Worm (Caenorhabditis elegans) whole organism, mixed stage, embryonic: ENCODE measurements around the gene T19H12.15.

Experiments used
- M03D4.4 ChIP-seq: sonication (generic microtip); optimal IDR thresholded peaks from 2 replicates; lab custom pipeline; 2017; ENCODE audit warnings: mild to moderate bottlenecking, missing genetic modification characterization, missing compliant biosample characterization
- blmp-1 ChIP-seq: fragments of 150-350 bp; optimal IDR thresholded peaks from 2 replicates; lab custom pipeline; 2014; ENCODE audit warnings: missing biosample characterization, missing genetic modification characterization
- ceh-43 ChIP-seq: fragments of 200-800 bp; sonication (Bioruptor generic); optimal IDR thresholded peaks from 2 replicates; lab custom pipeline; 2018; ENCODE audit warnings: mild to moderate bottlenecking, missing genetic modification characterization, moderate library complexity, missing compliant biosample characterization
- ceh-83 ChIP-seq: fragments of 200-800 bp; sonication (Bioruptor generic); optimal IDR thresholded peaks from 2 replicates; lab custom pipeline; 2018; ENCODE audit warnings: mild to moderate bottlenecking, missing genetic modification characterization, missing compliant biosample characterization
- ces-1 ChIP-seq: fragments of 150-350 bp; optimal IDR thresholded peaks from 2 replicates; lab custom pipeline; 2014; ENCODE audit warnings: missing biosample characterization, missing genetic modification reagents, missing genetic modification characterization
- cnd-1 ChIP-seq: fragments of 200-800 bp; sonication (Bioruptor generic); optimal IDR thresholded peaks from 2 replicates; lab custom pipeline; 2018; ENCODE audit warnings: mild to moderate bottlenecking, missing genetic modification characterization, missing compliant biosample characterization
- drap-1 ChIP-seq: fragments of 200-800 bp; sonication (Bioruptor generic); optimal IDR thresholded peaks from 3 replicates; lab custom pipeline; 2018; ENCODE audit warnings: mild to moderate bottlenecking, missing genetic modification characterization, missing compliant biosample characterization
- elt-1 ChIP-seq: sonication (generic microtip); optimal IDR thresholded peaks from 2 replicates; lab custom pipeline; 2017; ENCODE audit warnings: missing genetic modification characterization, mild to moderate bottlenecking, missing compliant biosample characterization, antibody characterized with exemption, moderate library complexity, borderline replicate concordance; ENCODE audit not compliant: insufficient read depth
- flh-1 ChIP-seq: fragments of 200-800 bp; sonication (Bioruptor generic); optimal IDR thresholded peaks from 2 replicates; lab custom pipeline; 2018; ENCODE audit warnings: mild to moderate bottlenecking, missing genetic modification characterization, moderate library complexity, missing compliant biosample characterization
- ham-2 ChIP-seq: fragments of 200-800 bp; sonication (Bioruptor generic); optimal IDR thresholded peaks from 2 replicates; lab custom pipeline; 2018; ENCODE audit warnings: mild to moderate bottlenecking, missing genetic modification characterization, missing compliant biosample characterization
- hlh-1 ChIP-seq: fragments of 150-350 bp; optimal IDR thresholded peaks from 2 replicates; lab custom pipeline; 2014; ENCODE audit warnings: missing biosample characterization, missing genetic modification reagents, missing genetic modification characterization
- lin-13 ChIP-seq: fragments of 150-350 bp; optimal IDR thresholded peaks from 2 replicates; lab custom pipeline; 2014; ENCODE audit warnings: missing biosample characterization, missing genetic modification characterization
- lin-32 ChIP-seq: fragments of 200-800 bp; sonication (Bioruptor generic); optimal IDR thresholded peaks from 2 replicates; lab custom pipeline; 2018; ENCODE audit warnings: mild to moderate bottlenecking, missing genetic modification characterization, missing compliant biosample characterization
- lsy-2 ChIP-seq: fragments of 150-350 bp; optimal IDR thresholded peaks from 2 replicates; lab custom pipeline; 2014; ENCODE audit warnings: missing biosample characterization, missing genetic modification characterization
- mab-5 ChIP-seq: fragments of 150-350 bp; optimal IDR thresholded peaks from 2 replicates; lab custom pipeline; 2014; ENCODE audit warnings: missing biosample characterization, missing genetic modification characterization
- mep-1 ChIP-seq: fragments of 150-350 bp; optimal IDR thresholded peaks from 2 replicates; lab custom pipeline; 2017; ENCODE audit warnings: missing biosample characterization, missing genetic modification reagents, missing genetic modification characterization, inconsistent platforms
- mls-2 ChIP-seq: sonication (generic microtip); optimal IDR thresholded peaks from 2 replicates; lab custom pipeline; 2016; ENCODE audit warnings: mild to moderate bottlenecking, missing genetic modification characterization, moderate library complexity, missing compliant biosample characterization
- nhr-2 ChIP-seq: fragments of 150-350 bp; optimal IDR thresholded peaks from 2 replicates; lab custom pipeline; 2014; ENCODE audit warnings: missing biosample characterization, missing genetic modification characterization
- nhr-237 ChIP-seq: fragments of 150-350 bp; optimal IDR thresholded peaks from 2 replicates; lab custom pipeline; 2014; ENCODE audit warnings: missing biosample characterization, missing genetic modification characterization
- nhr-28 ChIP-seq: fragments of 150-350 bp; optimal IDR thresholded peaks from 2 replicates; lab custom pipeline; 2014; ENCODE audit warnings: missing biosample characterization, missing genetic modification characterization
- nhr-76 ChIP-seq: sonication (generic microtip); optimal IDR thresholded peaks from 2 replicates; lab custom pipeline; 2017; ENCODE audit warnings: missing biosample characterization, missing genetic modification characterization
- pha-4 ChIP-seq: fragments of 150-350 bp; optimal IDR thresholded peaks from 2 replicates; lab custom pipeline; 2018; ENCODE audit warnings: missing biosample characterization, missing genetic modification reagents, missing genetic modification characterization
- snpc-4 ChIP-seq: fragments of 150-350 bp; optimal IDR thresholded peaks from 2 replicates; lab custom pipeline; 2014; ENCODE audit warnings: missing biosample characterization, missing genetic modification characterization
- tbx-8 ChIP-seq: fragments of 200-800 bp; sonication (Bioruptor generic); optimal IDR thresholded peaks from 2 replicates; lab custom pipeline; 2018; ENCODE audit warnings: mild to moderate bottlenecking, missing genetic modification characterization, moderate library complexity, missing compliant biosample characterization
- unc-120 ChIP-seq: sonication (generic microtip); optimal IDR thresholded peaks from 2 replicates; lab custom pipeline; 2017; ENCODE audit warnings: missing genetic modification characterization, missing compliant biosample characterization; ENCODE audit not compliant: poor library complexity, severe bottlenecking
- unc-39 ChIP-seq: fragments of 150-350 bp; optimal IDR thresholded peaks from 2 replicates; lab custom pipeline; 2014; ENCODE audit warnings: missing biosample characterization, missing genetic modification characterization
- unc-62 ChIP-seq: fragments of 150-350 bp; optimal IDR thresholded peaks from 2 replicates; lab custom pipeline; 2014; ENCODE audit warnings: missing biosample characterization, missing genetic modification reagents, missing genetic modification characterization
- zip-8 ChIP-seq: fragments of 150-350 bp; optimal IDR thresholded peaks from 2 replicates; lab custom pipeline; 2014; ENCODE audit warnings: missing biosample characterization, missing genetic modification characterization
- ztf-11 ChIP-seq: fragments of 150-350 bp; optimal IDR thresholded peaks from 2 replicates; lab custom pipeline; 2014; ENCODE audit warnings: missing biosample characterization, missing genetic modification characterization

Gene T19H12.15

ce11 chrV:4879251-4879650, at the start of gene T19H12.15:
Gene T19H12.15 (minus strand): TSS chrV:4879351.
- no peak for TF ChIP-seq ceh-83 (GFP tag; lab: Kevin White, UChicago)
- no peak for TF ChIP-seq nhr-76 (tag; lab: Kevin White, UChicago)
- TF ChIP-seq ces-1 (GFP tag; lab: Kevin White, UChicago) = no peak
- TF ChIP-seq nhr-28 = no peak
- TF ChIP-seq tbx-8 (GFP tag; lab: Kevin White, UChicago) = no peak
- TF ChIP-seq unc-62 = no peak
- TF ChIP-seq hlh-1 = no peak
- TF ChIP-seq unc-39 = no peak
- no peak for TF ChIP-seq blmp-1
- TF ChIP-seq mab-5 = no peak
- no peak for TF ChIP-seq nhr-237 (tag; lab: Kevin White, UChicago)
- no peak for TF ChIP-seq lin-32 (GFP tag; lab: Kevin White, UChicago)
- no peak for TF ChIP-seq pha-4 (tag; lab: Kevin White, UChicago)
- TF ChIP-seq unc-120 = no peak
- no peak for TF ChIP-seq M03D4.4 (tag; lab: Kevin White, UChicago)
- no peak for TF ChIP-seq cnd-1 (tag; lab: Kevin White, UChicago)
- no peak for TF ChIP-seq lsy-2 (tag; lab: Kevin White, UChicago)

ce11 chrV:4926371-4926770, 47.2 kb upstream of the T19H12.15 start, which contains the start of gene srh-21:
Gene srh-21 (plus strand): TSS chrV:4926671.
- TF ChIP-seq lin-13 = no peak

- TF ChIP-seq nhr-2 (no peak), zip-8 (tag; lab: Kevin White, UChicago) (no peak), flh-1 (no peak), ces-1 (GFP tag; lab: Kevin White, UChicago) (no peak), unc-120 (no peak), pha-4 (tag; lab: Kevin White, UChicago) (no peak), mep-1 (no peak), hlh-1 (no peak), mls-2 (tag; lab: Kevin White, UChicago) (no peak), ztf-11 (tag; lab: Kevin White, UChicago) (no peak)
Observed at ce11 chrV:4924618-4925017, 45.5 kb upstream of the T19H12.15 start, which contains the start of gene srh-20. Gene srh-20 (plus strand): TSS chrV:4924918.

ce11 chrV:4922024-4922423, 42.9 kb upstream of the T19H12.15 start, which contains the start of gene srh-22:
Gene srh-22 (plus strand): TSS chrV:4922324.
- no peak for TF ChIP-seq nhr-237 (tag; lab: Kevin White, UChicago)
- TF ChIP-seq lin-13 = no peak
- TF ChIP-seq lsy-2 (tag; lab: Kevin White, UChicago) = no peak
- no peak for TF ChIP-seq ceh-43 (GFP tag; lab: Kevin White, UChicago)
- TF ChIP-seq ham-2 (GFP tag; lab: Kevin White, UChicago) = no peak
- TF ChIP-seq tbx-8 (GFP tag; lab: Kevin White, UChicago) = no peak
- no peak for TF ChIP-seq nhr-76 (tag; lab: Kevin White, UChicago)
- no peak for TF ChIP-seq unc-39
- TF ChIP-seq ceh-83 (GFP tag; lab: Kevin White, UChicago) = no peak
- TF ChIP-seq mls-2 (tag; lab: Kevin White, UChicago) = no peak
- no peak for TF ChIP-seq nhr-2
- TF ChIP-seq drap-1 (GFP tag; lab: Kevin White, UChicago) = no peak
- TF ChIP-seq elt-1 (tag; lab: Kevin White, UChicago) = no peak

- TF ChIP-seq flh-1 = no peak
Observed at ce11 chrV:4920690-4921152, 41.6 kb upstream of the T19H12.15 start, which contains the start of the genes C02E7.8 and srh-23. Gene C02E7.8 (minus strand): TSS chrV:4920790. Gene srh-23 (plus strand): TSS chrV:4921102.

- TF ChIP-seq elt-1 (tag; lab: Kevin White, UChicago) (peak; percentile 90), unc-120 (no peak), nhr-237 (tag; lab: Kevin White, UChicago) (peak; percentile 14), snpc-4 (no peak), ztf-11 (tag; lab: Kevin White, UChicago) (no peak), blmp-1 (peak; percentile 67), tbx-8 (GFP tag; lab: Kevin White, UChicago) (no peak), lin-32 (GFP tag; lab: Kevin White, UChicago) (no peak), nhr-2 (no peak), ceh-43 (GFP tag; lab: Kevin White, UChicago) (no peak), unc-62 (peak; percentile 16)
Observed at ce11 chrV:4918664-4919257, 39.6 kb upstream of the T19H12.15 start, which contains the start of gene C02E7.6. Gene C02E7.6 (plus strand): TSS chrV:4919207.
